Worm (Caenorhabditis elegans) whole organism, L3 larva: Measurements from ENCODE around the gene gnrr-5.

Experiments used
- ZK546.5 ChIP-seq: sonication (generic microtip); optimal IDR thresholded peaks from 2 replicates; lab custom pipeline; 2017; ENCODE audit warnings: missing biosample characterization, missing genetic modification characterization
- ama-1 ChIP-seq: fragments of 150-350 bp; optimal IDR thresholded peaks from 2 replicates; lab custom pipeline; 2018
- daf-12 ChIP-seq: fragments of 150-350 bp; optimal IDR thresholded peaks from 2 replicates; lab custom pipeline; 2014; ENCODE audit warnings: missing biosample characterization, missing genetic modification reagents, missing genetic modification characterization
- mdl-1 ChIP-seq: fragments of 150-350 bp; optimal IDR thresholded peaks from 2 replicates; lab custom pipeline; 2014; ENCODE audit warnings: missing biosample characterization, missing genetic modification characterization
- nhr-11 ChIP-seq: fragments of 150-350 bp; optimal IDR thresholded peaks from 2 replicates; lab custom pipeline; 2014; ENCODE audit warnings: missing biosample characterization, missing genetic modification characterization
- nhr-237 ChIP-seq: fragments of 150-350 bp; optimal IDR thresholded peaks from 2 replicates; lab custom pipeline; 2014; ENCODE audit warnings: missing biosample characterization, missing genetic modification characterization
- sea-2 ChIP-seq: fragments of 150-350 bp; sonication (generic microtip); optimal IDR thresholded peaks from 4 replicates; lab custom pipeline; 2014; ENCODE audit warnings: missing biosample characterization, missing genetic modification reagents, missing genetic modification characterization
- unc-62 ChIP-seq: fragments of 150-350 bp; sonication (generic microtip); optimal IDR thresholded peaks from 4 replicates; lab custom pipeline; 2014; ENCODE audit warnings: missing biosample characterization, missing genetic modification reagents, missing genetic modification characterization
- zag-1 ChIP-seq: fragments of 150-350 bp; optimal IDR thresholded peaks from 2 replicates; lab custom pipeline; 2014; ENCODE audit warnings: missing biosample characterization, missing genetic modification characterization

DNA sequence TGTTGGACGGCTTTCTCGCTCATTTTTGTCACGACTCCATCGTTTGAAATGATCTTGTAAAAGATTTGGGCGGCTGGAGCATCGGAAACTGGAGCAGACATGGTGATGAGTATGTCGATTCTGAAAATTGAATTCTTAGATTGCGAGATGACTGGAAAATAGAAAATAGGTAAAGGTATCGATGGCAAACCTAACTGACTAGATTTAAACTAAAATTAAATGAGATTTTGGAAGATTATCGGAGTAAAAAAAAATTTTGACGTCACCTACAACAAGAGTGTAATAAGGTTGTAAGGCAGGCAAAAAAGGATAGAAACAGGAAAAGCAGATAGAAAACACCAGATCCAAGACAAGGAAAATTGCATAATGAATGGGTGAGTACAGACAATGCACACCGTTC, 33.1 kb downstream of the gnrr-5 start, which contains the start of gene skr-14:
- no peak for TF ChIP-seq nhr-237 (tag; lab: Kevin White, UChicago)
- TF ChIP-seq nhr-11 (tag; lab: Kevin White, UChicago): no peak
- TF ChIP-seq ZK546.5 (tag; lab: Kevin White, UChicago): no peak
- TF ChIP-seq mdl-1 (tag; lab: Kevin White, UChicago): no peak
- no peak for TF ChIP-seq unc-62 (GFP tag; lab: Kevin White, UChicago)
- no peak for TF ChIP-seq ama-1
- TF ChIP-seq daf-12: no peak
- no peak for TF ChIP-seq sea-2 (GFP tag; lab: Kevin White, UChicago)
- no peak for TF ChIP-seq zag-1 (tag; lab: Kevin White, UChicago)
